Fruit fly (Drosophila melanogaster) whole organism, embryonic: ENCODE measurements around the gene kdn.

Experiments
- B-H2 ChIP-seq: fragments of 200-800 bp; sonication (Bioruptor generic); optimal IDR thresholded peaks from 2 replicates; lab custom pipeline; 2018; ENCODE audit warnings: missing biosample characterization, mild to moderate bottlenecking, missing genetic modification characterization
- Bteb2 ChIP-seq: fragments of 200-800 bp; sonication (Bioruptor generic); optimal IDR thresholded peaks from 2 replicates; lab custom pipeline; 2016; ENCODE audit warnings: missing biosample characterization, missing genetic modification characterization
- CG10147 ChIP-seq: fragments of 200-800 bp; sonication (Bioruptor generic); optimal IDR thresholded peaks from 2 replicates; lab custom pipeline; 2019; ENCODE audit warnings: missing biosample characterization, mild to moderate bottlenecking, missing genetic modification characterization, moderate library complexity
- CG10565 ChIP-seq: fragments of 200-800 bp; sonication (Bioruptor generic); optimal IDR thresholded peaks from 3 replicates; lab custom pipeline; 2016; ENCODE audit warnings: missing biosample characterization, mild to moderate bottlenecking, missing genetic modification characterization
- CG11093 ChIP-seq: fragments of 200-800 bp; sonication (Bioruptor generic); IDR thresholded peaks from 3 replicates; pipeline ENCODE4 v1.3.6; 2022; ENCODE audit warnings: missing biosample characterization, missing genetic modification characterization
- CG11398 ChIP-seq: fragments of 200-800 bp; sonication (Bioruptor generic); optimal IDR thresholded peaks from 2 replicates; lab custom pipeline; 2016; ENCODE audit warnings: missing biosample characterization, missing genetic modification characterization
- CG12219 ChIP-seq: fragments of 200-800 bp; sonication (Bioruptor generic); optimal IDR thresholded peaks from 3 replicates; lab custom pipeline; 2018; ENCODE audit warnings: missing biosample characterization, mild to moderate bottlenecking, missing genetic modification characterization
- CG14710 ChIP-seq: fragments of 200-800 bp; sonication (Bioruptor generic); optimal IDR thresholded peaks from 3 replicates; lab custom pipeline; 2019; ENCODE audit warnings: missing biosample characterization, mild to moderate bottlenecking, missing genetic modification characterization, moderate library complexity
- CG15073 ChIP-seq: fragments of 200-800 bp; sonication (Bioruptor generic); optimal IDR thresholded peaks from 2 replicates; lab custom pipeline; 2016; ENCODE audit warnings: missing biosample characterization, missing genetic modification characterization
- CG1603 ChIP-seq: fragments of 200-800 bp; sonication (Bioruptor generic); optimal IDR thresholded peaks from 2 replicates; lab custom pipeline; 2019; ENCODE audit warnings: missing biosample characterization, mild to moderate bottlenecking, missing genetic modification characterization, moderate library complexity
- CG18476 ChIP-seq: fragments of 200-800 bp; sonication (Bioruptor generic); optimal IDR thresholded peaks from 2 replicates; lab custom pipeline; 2016; ENCODE audit warnings: missing biosample characterization, mild to moderate bottlenecking, missing genetic modification characterization
- CG18619 ChIP-seq: fragments of 200-800 bp; sonication (Bioruptor generic); optimal IDR thresholded peaks from 3 replicates; lab custom pipeline; 2017; ENCODE audit warnings: missing biosample characterization, mild to moderate bottlenecking, missing genetic modification characterization
- CG2678 ChIP-seq: fragments of 200-800 bp; sonication (Bioruptor generic); optimal IDR thresholded peaks from 3 replicates; lab custom pipeline; 2019; ENCODE audit warnings: missing biosample characterization, mild to moderate bottlenecking, missing genetic modification characterization, moderate library complexity
- CG2875 ChIP-seq: fragments of 200-800 bp; sonication (Bioruptor generic); optimal IDR thresholded peaks from 2 replicates; lab custom pipeline; 2017; ENCODE audit warnings: missing biosample characterization, mild to moderate bottlenecking, missing genetic modification characterization, missing genetic modification reagents
- CG31441 ChIP-seq: fragments of 200-800 bp; sonication (Bioruptor generic); IDR thresholded peaks from 2 replicates; pipeline ENCODE4 v1.3.6; 2022; ENCODE audit warnings: missing biosample characterization, missing genetic modification characterization
- CG32772 ChIP-seq: fragments of 200-800 bp; sonication (Bioruptor generic); IDR thresholded peaks from 2 replicates; pipeline ENCODE4 v1.3.6; 2022; ENCODE audit warnings: missing biosample characterization, missing genetic modification characterization
- CG33557 ChIP-seq: fragments of 200-800 bp; sonication (Bioruptor generic); optimal IDR thresholded peaks from 2 replicates; lab custom pipeline; 2019; ENCODE audit warnings: missing biosample characterization, mild to moderate bottlenecking, missing genetic modification characterization, moderate library complexity
- CG3995 ChIP-seq: fragments of 200-800 bp; sonication (Bioruptor generic); optimal IDR thresholded peaks from 3 replicates; lab custom pipeline; 2016; ENCODE audit warnings: missing biosample characterization, missing genetic modification characterization
- CG4404 ChIP-seq: fragments of 200-800 bp; sonication (Bioruptor generic); IDR thresholded peaks from 2 replicates; pipeline ENCODE4 v1.3.6; 2022; ENCODE audit warnings: missing biosample characterization, missing genetic modification characterization
- CG5180 ChIP-seq: fragments of 200-800 bp; sonication (Bioruptor generic); optimal IDR thresholded peaks from 3 replicates; lab custom pipeline; 2017; ENCODE audit warnings: missing biosample characterization, missing genetic modification characterization, mild to moderate bottlenecking, moderate library complexity, missing genetic modification reagents
- CG6254 ChIP-seq: fragments of 200-800 bp; sonication (Bioruptor generic); optimal IDR thresholded peaks from 3 replicates; lab custom pipeline; 2017; ENCODE audit warnings: mild to moderate bottlenecking, missing biosample characterization, missing genetic modification reagents, missing genetic modification characterization
- CG6272 ChIP-seq: fragments of 200-800 bp; sonication (Bioruptor generic); IDR thresholded peaks from 2 replicates; pipeline ENCODE4 v1.3.6; 2022; ENCODE audit warnings: missing biosample characterization, missing genetic modification characterization
- CG6654 ChIP-seq: fragments of 200-800 bp; sonication (Bioruptor generic); optimal IDR thresholded peaks from 2 replicates; lab custom pipeline; 2017; ENCODE audit warnings: missing biosample characterization, mild to moderate bottlenecking, missing genetic modification characterization
- D ChIP-seq, 2 experiments: fragments of 200-800 bp in 1 of 2; fragments of >200 bp in 1 of 2; sonication (Bioruptor generic) in 1 of 2; optimal IDR thresholded peaks; 2 replicates in 1 of 2; 3 replicates in 1 of 2; lab custom pipeline; 2017; ENCODE audit warnings: mild to moderate bottlenecking in 1 of 2, missing biosample characterization in 1 of 2, missing genetic modification characterization in 1 of 2, missing genetic modification reagents in 1 of 2
- Dip2 ChIP-seq: fragments of 200-800 bp; sonication (Bioruptor generic); IDR thresholded peaks from 2 replicates; pipeline ENCODE4 v1.3.6; 2022; ENCODE audit warnings: missing biosample characterization, missing genetic modification characterization
- Dref ChIP-seq: fragments of 200-800 bp; sonication (Bioruptor generic); IDR thresholded peaks from 2 replicates; pipeline ENCODE4 v1.3.6; 2022; ENCODE audit warnings: missing biosample characterization, missing genetic modification characterization
- Fer2 ChIP-seq: fragments of 200-800 bp; sonication (Bioruptor generic); optimal IDR thresholded peaks from 2 replicates; lab custom pipeline; 2018; ENCODE audit warnings: missing biosample characterization, mild to moderate bottlenecking, missing genetic modification characterization, moderate library complexity
- Hr78 ChIP-seq, 2 experiments: fragments of 200-800 bp in 1 of 2; fragments of >200 bp in 1 of 2; sonication (Bioruptor generic) in 1 of 2; optimal IDR thresholded peaks; 2 replicates each; lab custom pipeline; 2017 to 2019; ENCODE audit warnings: missing biosample characterization in 2 of 2, missing genetic modification characterization in 2 of 2, mild to moderate bottlenecking in 1 of 2, moderate library complexity in 1 of 2
- Kr ChIP-seq: fragments of 200-800 bp; sonication (Bioruptor generic); optimal IDR thresholded peaks from 2 replicates; lab custom pipeline; 2017; ENCODE audit warnings: missing biosample characterization, mild to moderate bottlenecking, missing genetic modification characterization
- Nf-YA ChIP-seq: fragments of 200-800 bp; sonication (Bioruptor generic); IDR thresholded peaks from 2 replicates; pipeline ENCODE4 v1.3.6; 2022; ENCODE audit warnings: missing biosample characterization, missing genetic modification characterization
- Optix ChIP-seq: fragments of 200-800 bp; sonication (Bioruptor generic); IDR thresholded peaks from 3 replicates; pipeline ENCODE4 v1.3.6; 2022; ENCODE audit warnings: missing biosample characterization, missing genetic modification characterization
- Sox102F ChIP-seq: fragments of 200-800 bp; sonication (Bioruptor generic); optimal IDR thresholded peaks from 2 replicates; lab custom pipeline; 2018; ENCODE audit warnings: missing biosample characterization, mild to moderate bottlenecking, missing genetic modification characterization, moderate library complexity
- Vsx1 ChIP-seq: fragments of 200-800 bp; sonication (Bioruptor generic); optimal IDR thresholded peaks from 2 replicates; lab custom pipeline; 2017; ENCODE audit warnings: missing biosample characterization, mild to moderate bottlenecking, missing genetic modification characterization, missing genetic modification reagents
- Xrp1 ChIP-seq: fragments of 200-800 bp; sonication (Bioruptor generic); IDR thresholded peaks from 2 replicates; pipeline ENCODE4 v1.3.6; 2022; ENCODE audit warnings: missing biosample characterization, missing genetic modification characterization
- ase ChIP-seq: fragments of 200-800 bp; sonication (Bioruptor generic); IDR thresholded peaks from 3 replicates; pipeline ENCODE4 v1.3.6; 2022; ENCODE audit warnings: missing biosample characterization, missing genetic modification characterization
- ewg ChIP-seq: fragments of 200-800 bp; sonication (Bioruptor generic); optimal IDR thresholded peaks from 3 replicates; lab custom pipeline; 2017; ENCODE audit warnings: mild to moderate bottlenecking, missing biosample characterization, missing genetic modification reagents, missing genetic modification characterization
- fru ChIP-seq: fragments of >200 bp; optimal IDR thresholded peaks from 2 replicates; lab custom pipeline; 2017
- gcm ChIP-seq: fragments of 200-800 bp; sonication (Bioruptor generic); optimal IDR thresholded peaks from 2 replicates; lab custom pipeline; 2019; ENCODE audit warnings: missing biosample characterization, mild to moderate bottlenecking, missing genetic modification characterization, moderate library complexity
- insv ChIP-seq, 2 experiments: fragments of 200-800 bp; sonication (Bioruptor generic); optimal IDR thresholded peaks; 3 replicates each; lab custom pipeline; 2016 to 2018; ENCODE audit warnings: missing biosample characterization in 2 of 2, missing genetic modification characterization in 2 of 2
- inv ChIP-seq: fragments of 200-800 bp; sonication (Bioruptor generic); IDR thresholded peaks from 2 replicates; pipeline ENCODE4 v1.3.6; 2022; ENCODE audit warnings: missing biosample characterization, missing genetic modification characterization; ENCODE audit not compliant: partially characterized antibody
- mirr ChIP-seq: fragments of 200-800 bp; sonication (Bioruptor generic); optimal IDR thresholded peaks from 3 replicates; lab custom pipeline; 2018; ENCODE audit warnings: missing biosample characterization, mild to moderate bottlenecking, missing genetic modification characterization
- nerfin-2 ChIP-seq: fragments of 200-800 bp; sonication (Bioruptor generic); IDR thresholded peaks from 2 replicates; pipeline ENCODE4 v1.3.6; 2022; ENCODE audit warnings: missing biosample characterization, missing genetic modification characterization; ENCODE audit not compliant: partially characterized antibody
- org-1 ChIP-seq: fragments of 200-800 bp; sonication (Bioruptor generic); optimal IDR thresholded peaks from 2 replicates; lab custom pipeline; 2017; ENCODE audit warnings: missing biosample characterization, missing genetic modification characterization
- phol ChIP-seq: fragments of 200-800 bp; sonication (Bioruptor generic); optimal IDR thresholded peaks from 3 replicates; lab custom pipeline; 2018; ENCODE audit warnings: missing biosample characterization, mild to moderate bottlenecking, missing genetic modification characterization, moderate library complexity
- sens-2 ChIP-seq: fragments of 200-800 bp; sonication (Bioruptor generic); IDR thresholded peaks from 2 replicates; pipeline ENCODE4 v1.3.6; 2022; ENCODE audit warnings: missing biosample characterization, missing genetic modification characterization
- shn ChIP-seq: fragments of 200-800 bp; sonication (Bioruptor generic); optimal IDR thresholded peaks from 3 replicates; lab custom pipeline; 2016; ENCODE audit warnings: missing biosample characterization, missing genetic modification characterization
- slou ChIP-seq: fragments of 200-800 bp; sonication (Bioruptor generic); optimal IDR thresholded peaks from 3 replicates; lab custom pipeline; 2016; ENCODE audit warnings: missing biosample characterization, missing genetic modification characterization
- tgo ChIP-seq: fragments of 200-800 bp; sonication (Bioruptor generic); IDR thresholded peaks from 3 replicates; pipeline ENCODE4 v1.3.6; 2022; ENCODE audit warnings: missing biosample characterization, missing genetic modification characterization
- tin ChIP-seq: fragments of 200-800 bp; sonication (Bioruptor generic); optimal IDR thresholded peaks from 3 replicates; lab custom pipeline; 2016; ENCODE audit warnings: missing biosample characterization, missing genetic modification characterization
- unpg ChIP-seq: fragments of 200-800 bp; sonication (Bioruptor generic); optimal IDR thresholded peaks from 3 replicates; lab custom pipeline; 2018; ENCODE audit warnings: missing biosample characterization, mild to moderate bottlenecking, missing genetic modification characterization, moderate library complexity
- zfh1 ChIP-seq: fragments of 200-800 bp; sonication (Bioruptor generic); IDR thresholded peaks from 3 replicates; pipeline ENCODE4 v1.3.6; 2022; ENCODE audit warnings: missing biosample characterization, missing genetic modification characterization

The kdn gene

dm6 chrX:6372769-6373197 is 22.4 kb downstream of the kdn start, which contains the start of gene PpV (continued):
- no peak for TF ChIP-seq CG4404 (GFP tag; lab: Robert Waterston, UW)
- no peak for TF ChIP-seq CG15073 (GFP tag; lab: Kevin White, UChicago)
- no peak for TF ChIP-seq CG2678
- TF ChIP-seq phol, result peak; percentile 64
- TF ChIP-seq Sox102F (GFP tag; lab: Kevin White, UChicago), result no peak
- TF ChIP-seq Hr78 (GFP tag; optimal IDR thresholded peaks at IDR 0.05; lab: Kevin White, UChicago), result no peak
- peak; percentile 22 for TF ChIP-seq unpg (GFP tag; lab: Kevin White, UChicago)
- peak; percentile 100 for TF ChIP-seq CG14710
- no peak for TF ChIP-seq Bteb2
- no peak for TF ChIP-seq CG18619 (GFP tag; lab: Kevin White, UChicago)
- TF ChIP-seq mirr (GFP tag; lab: Kevin White, UChicago), result no peak
- no peak for TF ChIP-seq shn
- TF ChIP-seq Optix (GFP tag; lab: Robert Waterston, UW), result no peak
- peak; percentile 31; the same call in 1 of the 2 replicates for TF ChIP-seq CG31441 (GFP tag; lab: Robert Waterston, UW)
- TF ChIP-seq CG11093 (GFP tag; lab: Robert Waterston, UW), result no peak
- TF ChIP-seq CG2875 (GFP tag; lab: Kevin White, UChicago), result no peak
- TF ChIP-seq fru (lab: Kevin White, UChicago), result no peak
- TF ChIP-seq CG3995 (GFP tag; lab: Kevin White, UChicago), result peak; percentile 11
- TF ChIP-seq zfh1 (GFP tag; lab: Robert Waterston, UW), result no peak
- TF ChIP-seq org-1 (GFP tag; lab: Kevin White, UChicago), result no peak
- no peak for TF ChIP-seq Dip2 (GFP tag; lab: Robert Waterston, UW)
- TF ChIP-seq CG6272 (GFP tag; lab: Robert Waterston, UW), result no peak
- no peak for TF ChIP-seq Xrp1
- no peak for TF ChIP-seq CG33557 (GFP tag; lab: Kevin White, UChicago)
- no peak for TF ChIP-seq ase
- TF ChIP-seq CG12219, result no peak
- no peak for TF ChIP-seq nerfin-2
- no peak for TF ChIP-seq CG10565 (GFP tag; lab: Kevin White, UChicago)
- no peak for TF ChIP-seq CG10147 (GFP tag; lab: Kevin White, UChicago)
- no peak for TF ChIP-seq CG6254 (GFP tag; lab: Kevin White, UChicago)
- TF ChIP-seq tin (GFP tag; lab: Kevin White, UChicago), result no peak
- TF ChIP-seq gcm, result no peak
- peak; percentile 86 for TF ChIP-seq Dref
- no peak for TF ChIP-seq Fer2 (tag; lab: Kevin White, UChicago)
- TF ChIP-seq inv (GFP tag; lab: Robert Waterston, UW), result 0 out of 2 replicates have a peak, but pooled peaks have one; percentile 29
- TF ChIP-seq slou, result peak; percentile 6
- peak; percentile 62 for TF ChIP-seq CG1603
- TF ChIP-seq D (optimal IDR thresholded peaks at IDR 0.05; lab: Kevin White, UChicago), result no peak
- no peak for TF ChIP-seq D (GFP tag; optimal IDR thresholded peaks at IDR 0.05; lab: Kevin White, UChicago)
- no peak for TF ChIP-seq Kr (GFP tag; lab: Kevin White, UChicago)
- no peak for TF ChIP-seq Vsx1 (GFP tag; lab: Kevin White, UChicago)
- no peak for TF ChIP-seq Nf-YA (GFP tag; lab: Robert Waterston, UW)
- TF ChIP-seq CG32772, result no peak
- TF ChIP-seq sens-2 (GFP tag; lab: Robert Waterston, UW), result no peak
- TF ChIP-seq ewg (GFP tag; lab: Kevin White, UChicago), result no peak
- TF ChIP-seq insv (GFP tag; optimal IDR thresholded peaks at IDR 0.05; lab: Kevin White, UChicago), result peak; percentile 94 to 99
- TF ChIP-seq CG6654 (GFP tag; lab: Kevin White, UChicago), result no peak
- TF ChIP-seq tgo (GFP tag; lab: Robert Waterston, UW), result no peak
- TF ChIP-seq CG11398 (GFP tag; lab: Kevin White, UChicago), result no peak
- TF ChIP-seq CG5180 (GFP tag; lab: Kevin White, UChicago), result no peak
- no peak for TF ChIP-seq CG18476 (GFP tag; lab: Kevin White, UChicago)
- peak; percentile 18 for TF ChIP-seq B-H2 (GFP tag; lab: Kevin White, UChicago)
